Fruit fly (Drosophila melanogaster) whole organism: ENCODE data around the gene Acp65Aa.

Source experiments
- pan ChIP-seq: fragments of >200 bp; optimal IDR thresholded peaks from 2 replicates; lab custom pipeline; 2017
- psq ChIP-seq: fragments of >200 bp; optimal IDR thresholded peaks from 2 replicates; lab custom pipeline; 2017

DNA sequence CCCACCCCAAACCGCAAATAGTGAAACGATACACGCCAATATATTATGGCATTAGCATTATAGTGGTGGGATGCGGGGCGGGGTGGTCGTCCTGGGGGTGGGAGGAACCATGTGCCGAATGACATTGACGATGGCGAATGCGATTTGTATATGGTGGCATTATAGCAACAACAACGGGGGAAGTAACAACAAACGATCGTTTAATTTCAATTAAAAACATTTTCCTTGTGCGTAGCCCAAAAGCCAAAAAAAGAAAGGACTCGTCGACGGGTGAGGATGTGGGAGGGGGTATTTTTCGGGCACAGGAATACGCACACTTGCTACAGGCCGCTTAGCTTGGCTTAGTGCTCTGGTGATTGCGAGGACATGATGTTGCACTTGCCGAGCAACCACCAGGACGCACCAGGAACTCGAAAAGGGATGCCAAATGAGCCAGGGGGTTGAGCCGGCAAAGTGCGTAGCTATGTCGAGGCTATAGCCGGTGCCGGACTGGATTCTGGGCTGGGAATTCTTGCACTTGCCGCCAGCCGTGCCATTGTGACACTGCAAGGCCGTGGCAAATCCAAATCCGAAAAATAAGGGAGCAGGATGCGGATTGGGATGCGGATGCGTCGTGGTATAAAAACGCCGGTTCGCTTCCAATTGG, 10.1 kb upstream of the Acp65Aa start, which contains the start of gene Prdm13:
- TF ChIP-seq pan (lab: Kevin White, UChicago) (no peak), psq (lab: Kevin White, UChicago) (no peak)
